Worm (Caenorhabditis elegans) whole organism, late embryonic: ENCODE results near the gene Y39A1A.20.
A peak's percentile ranks its signal among the peaks of the same experiment; 100 is the strongest.

Source experiments
- C38D4.7 ChIP-seq: fragments of 200-800 bp; sonication (Bioruptor generic); optimal IDR thresholded peaks from 2 replicates; lab custom pipeline; 2018; ENCODE audit warnings: mild to moderate bottlenecking, missing genetic modification characterization, moderate library complexity, missing compliant biosample characterization
- ceh-31 ChIP-seq: sonication (generic microtip); optimal IDR thresholded peaks from 2 replicates; lab custom pipeline; 2016; ENCODE audit warnings: missing genetic modification characterization, missing compliant biosample characterization
- ceh-9 ChIP-seq: sonication (generic microtip); optimal IDR thresholded peaks from 2 replicates; lab custom pipeline; 2016; ENCODE audit warnings: mild to moderate bottlenecking, missing genetic modification characterization, inconsistent platforms, missing compliant biosample characterization
- elt-2 ChIP-seq: sonication (generic microtip); optimal IDR thresholded peaks from 2 replicates; lab custom pipeline; 2016; ENCODE audit warnings: missing genetic modification reagents, missing genetic modification characterization, missing compliant biosample characterization
- ets-4 ChIP-seq: sonication (generic microtip); optimal IDR thresholded peaks from 2 replicates; lab custom pipeline; 2016; ENCODE audit warnings: missing genetic modification characterization, missing compliant biosample characterization
- fkh-10 ChIP-seq: fragments of 150-350 bp; optimal IDR thresholded peaks from 2 replicates; lab custom pipeline; 2014; ENCODE audit warnings: missing biosample characterization, missing genetic modification reagents, missing genetic modification characterization
- nhr-11 ChIP-seq: fragments of 150-350 bp; optimal IDR thresholded peaks from 2 replicates; lab custom pipeline; 2014; ENCODE audit warnings: missing biosample characterization, missing genetic modification characterization
- pqm-1 ChIP-seq: sonication (generic microtip); optimal IDR thresholded peaks from 2 replicates; lab custom pipeline; 2016; ENCODE audit warnings: missing genetic modification characterization, missing compliant biosample characterization
- zip-5 ChIP-seq: sonication (generic microtip); optimal IDR thresholded peaks from 2 replicates; lab custom pipeline; 2016; ENCODE audit warnings: missing genetic modification characterization, missing compliant biosample characterization

DNA sequence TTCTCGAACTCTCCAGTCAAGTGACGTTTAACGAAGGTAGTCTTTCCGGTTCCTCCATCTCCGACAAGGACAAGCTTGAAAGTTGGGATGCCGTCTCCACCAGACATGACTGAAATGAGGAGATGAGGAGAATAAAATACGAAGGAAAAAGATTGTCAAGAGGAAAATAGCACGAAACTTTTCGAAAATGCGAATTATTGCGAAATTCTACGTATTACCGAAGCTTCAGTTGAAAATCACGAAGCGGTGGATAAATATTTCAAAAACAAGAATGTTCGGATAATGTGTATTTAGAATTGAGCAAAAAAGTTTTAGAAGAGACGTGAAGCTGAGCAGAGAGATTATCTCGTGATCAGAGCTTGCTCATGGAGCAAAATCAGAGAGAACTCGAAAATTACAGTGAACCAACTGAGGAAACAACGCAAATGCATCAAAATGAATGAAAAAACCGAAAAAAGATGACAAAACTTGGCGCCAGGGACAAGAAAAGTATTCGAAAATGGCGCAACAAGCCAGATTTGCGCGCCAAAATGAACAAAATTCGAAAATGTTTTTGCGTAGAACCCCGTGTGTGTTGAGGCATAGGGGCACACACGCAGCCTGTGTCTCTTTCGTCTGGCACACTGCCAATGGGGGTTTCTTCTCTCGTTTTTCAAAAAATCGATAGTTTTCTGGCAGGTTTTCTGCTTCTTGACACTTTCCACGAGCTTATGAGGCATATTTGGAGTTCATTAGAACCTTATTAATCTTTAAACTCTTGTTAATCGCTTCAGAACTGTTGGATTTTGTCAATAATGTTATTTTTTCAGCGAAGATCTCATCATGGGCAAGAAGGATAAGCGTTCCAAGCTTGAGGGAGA is 47.5 kb upstream of the Y39A1A.20 start, which contains the start of the genes ran-1 and dkc-1:
- TF ChIP-seq elt-2 (peak; percentile 18), zip-5 (tag; lab: Kevin White, UChicago) (no peak), nhr-11 (tag; lab: Kevin White, UChicago) (no peak), ceh-9 (tag; lab: Kevin White, UChicago) (no peak), C38D4.7 (GFP tag; lab: Kevin White, UChicago) (no peak), ets-4 (tag; lab: Kevin White, UChicago) (no peak), fkh-10 (GFP tag; lab: Kevin White, UChicago) (no peak), pqm-1 (no peak), ceh-31 (peak; percentile 49)
